Worm (Caenorhabditis elegans) whole organism, L1 larva: ENCODE results near the gene M04B2.7.

Experiments used
- C04F5.9 ChIP-seq: sonication (generic microtip); optimal IDR thresholded peaks from 2 replicates; lab custom pipeline; 2016; ENCODE audit warnings: missing genetic modification characterization, missing compliant biosample characterization
- C16A3.4 ChIP-seq: fragments of 150-350 bp; optimal IDR thresholded peaks from 2 replicates; lab custom pipeline; 2014; ENCODE audit warnings: missing biosample characterization, missing genetic modification characterization
- aha-1 ChIP-seq: fragments of 150-350 bp; optimal IDR thresholded peaks from 2 replicates; lab custom pipeline; 2014; ENCODE audit warnings: missing biosample characterization, missing genetic modification characterization
- aly-2 ChIP-seq: fragments of 150-350 bp; optimal IDR thresholded peaks from 2 replicates; lab custom pipeline; 2014; ENCODE audit warnings: missing biosample characterization, missing genetic modification characterization
- blmp-1 ChIP-seq: fragments of 150-350 bp; optimal IDR thresholded peaks from 2 replicates; lab custom pipeline; 2014; ENCODE audit warnings: missing biosample characterization, missing genetic modification characterization
- ceh-88 ChIP-seq: fragments of 200-800 bp; sonication (Bioruptor generic); IDR thresholded peaks from 2 replicates; pipeline ENCODE4 v1.3.6; 2022; ENCODE audit warnings: missing genetic modification characterization, missing compliant biosample characterization
- ces-1 ChIP-seq: fragments of 150-350 bp; optimal IDR thresholded peaks from 2 replicates; lab custom pipeline; 2014; ENCODE audit warnings: missing biosample characterization, missing genetic modification reagents, missing genetic modification characterization
- dpl-1 ChIP-seq, 3 experiments: fragments of 150-350 bp in 2 of 3; sonication (generic microtip) in 1 of 3; optimal IDR thresholded peaks; 2 replicates each; lab custom pipeline; 2014 to 2017; ENCODE audit warnings: missing biosample characterization in 3 of 3, missing genetic modification characterization in 3 of 3, missing genetic modification reagents in 3 of 3
- efl-1 ChIP-seq, 4 experiments: fragments of 150-350 bp; optimal IDR thresholded peaks in 3 of 4; peaks in 1 of 4; 1 replicate in 1 of 4; 2 replicates in 3 of 4; lab custom pipeline; 2014; ENCODE audit warnings: missing biosample characterization in 2 of 4, missing genetic modification characterization in 2 of 4, missing genetic modification reagents in 2 of 4
- egl-13 ChIP-seq: sonication (generic microtip); optimal IDR thresholded peaks from 2 replicates; lab custom pipeline; 2016; ENCODE audit warnings: missing genotype, missing genetic modification reagents, missing genetic modification characterization, missing compliant biosample characterization
- elt-3 ChIP-seq, 6 experiments: fragments of 150-350 bp in 1 of 6; sonication (generic microtip); optimal IDR thresholded peaks; 2 replicates each; lab custom pipeline; 2017 to 2018; ENCODE audit warnings: missing biosample characterization in 6 of 6, missing genetic modification characterization in 6 of 6, inconsistent platforms in 1 of 6
- fkh-4 ChIP-seq: sonication (generic microtip); optimal IDR thresholded peaks from 2 replicates; lab custom pipeline; 2016; ENCODE audit warnings: missing compliant biosample characterization, missing genetic modification characterization, borderline replicate concordance
- fkh-8 ChIP-seq: sonication (generic microtip); optimal IDR thresholded peaks from 2 replicates; lab custom pipeline; 2016; ENCODE audit warnings: mild to moderate bottlenecking, missing genetic modification characterization, missing compliant biosample characterization
- fos-1 ChIP-seq: fragments of 150-350 bp; optimal IDR thresholded peaks from 2 replicates; lab custom pipeline; 2014; ENCODE audit warnings: missing biosample characterization, missing genetic modification characterization
- grh-1 ChIP-seq: fragments of 200-800 bp; sonication (Bioruptor generic); IDR thresholded peaks from 2 replicates; pipeline ENCODE4 v1.3.6; 2022; ENCODE audit warnings: missing genetic modification reagents, missing genetic modification characterization, missing compliant biosample characterization
- hlh-17 ChIP-seq: fragments of 200-800 bp; sonication (Bioruptor generic); optimal IDR thresholded peaks from 2 replicates; lab custom pipeline; 2018; ENCODE audit warnings: missing genetic modification characterization, mild to moderate bottlenecking, missing compliant biosample characterization, moderate library complexity, borderline replicate concordance
- hpl-2 ChIP-seq: fragments of 150-350 bp; optimal IDR thresholded peaks from 2 replicates; lab custom pipeline; 2014; ENCODE audit warnings: missing biosample characterization, missing genetic modification reagents, missing genetic modification characterization
- isw-1 ChIP-seq: fragments of 200-800 bp; sonication (Bioruptor generic); IDR thresholded peaks from 2 replicates; pipeline ENCODE4 v1.3.6; 2022; ENCODE audit warnings: missing genetic modification characterization, missing compliant biosample characterization
- lin-15B ChIP-seq: fragments of 150-350 bp; sonication (generic microtip); optimal IDR thresholded peaks from 3 replicates; lab custom pipeline; 2014; ENCODE audit warnings: missing biosample characterization, missing genetic modification characterization
- lin-35 ChIP-seq, 2 experiments: fragments of 150-350 bp; optimal IDR thresholded peaks; 2 replicates each; lab custom pipeline; 2014; ENCODE audit warnings: missing biosample characterization in 2 of 2, missing genetic modification characterization in 2 of 2, missing genetic modification reagents in 2 of 2
- lir-3 ChIP-seq: sonication (generic microtip); optimal IDR thresholded peaks from 2 replicates; lab custom pipeline; 2016; ENCODE audit warnings: mild to moderate bottlenecking, missing genetic modification characterization, moderate library complexity, missing compliant biosample characterization; ENCODE audit not compliant: poor library complexity
- lsy-2 ChIP-seq, 2 experiments: fragments of 150-350 bp; optimal IDR thresholded peaks; 2 replicates each; lab custom pipeline; 2014; ENCODE audit warnings: missing biosample characterization in 2 of 2, missing genetic modification characterization in 2 of 2
- mab-9 ChIP-seq: fragments of 200-800 bp; sonication (Bioruptor generic); IDR thresholded peaks from 2 replicates; pipeline ENCODE4 v1.3.6; 2022; ENCODE audit warnings: missing genetic modification reagents, missing genetic modification characterization, missing compliant biosample characterization
- nhr-19 ChIP-seq: fragments of 200-800 bp; sonication (Bioruptor generic); conservative IDR thresholded peaks from 2 replicates; pipeline ENCODE4 v1.3.6; 2022; ENCODE audit warnings: missing genetic modification characterization, missing compliant biosample characterization
- nhr-20 ChIP-seq: sonication (generic microtip); optimal IDR thresholded peaks from 2 replicates; lab custom pipeline; 2016; ENCODE audit warnings: mild to moderate bottlenecking, missing genetic modification characterization, missing compliant biosample characterization
- nhr-28 ChIP-seq: fragments of 150-350 bp; optimal IDR thresholded peaks from 2 replicates; lab custom pipeline; 2014; ENCODE audit warnings: missing biosample characterization, missing genetic modification characterization
- nhr-71 ChIP-seq: sonication (generic microtip); optimal IDR thresholded peaks from 2 replicates; lab custom pipeline; 2016; ENCODE audit warnings: mild to moderate bottlenecking, missing genetic modification characterization, moderate library complexity, missing compliant biosample characterization
- nhr-84 ChIP-seq: sonication (generic microtip); optimal IDR thresholded peaks from 2 replicates; lab custom pipeline; 2017; ENCODE audit warnings: missing biosample characterization, missing genetic modification characterization
- nhr-85 ChIP-seq: sonication (generic microtip); peaks from one replicate; lab custom pipeline; 2016; ENCODE audit warnings: missing genetic modification characterization, inconsistent platforms, missing compliant biosample characterization
- nhr-90 ChIP-seq: sonication (generic microtip); optimal IDR thresholded peaks from 2 replicates; lab custom pipeline; 2016; ENCODE audit warnings: mild to moderate bottlenecking, missing genetic modification characterization, missing compliant biosample characterization; ENCODE audit not compliant: poor library complexity
- pax-3 ChIP-seq: fragments of 200-800 bp; sonication (Bioruptor generic); optimal IDR thresholded peaks from 2 replicates; lab custom pipeline; 2018; ENCODE audit warnings: mild to moderate bottlenecking, missing genetic modification characterization, moderate library complexity, missing compliant biosample characterization
- pqm-1 ChIP-seq: sonication (generic microtip); optimal IDR thresholded peaks from 3 replicates; lab custom pipeline; 2017; ENCODE audit warnings: missing biosample characterization, missing genetic modification characterization
- rnt-1 ChIP-seq: sonication (generic microtip); optimal IDR thresholded peaks from 2 replicates; lab custom pipeline; 2016; ENCODE audit warnings: mild to moderate bottlenecking, missing genetic modification characterization, moderate library complexity, missing compliant biosample characterization
- swsn-7 ChIP-seq: sonication (generic microtip); optimal IDR thresholded peaks from 2 replicates; lab custom pipeline; 2016; ENCODE audit warnings: missing genetic modification characterization, missing compliant biosample characterization
- tbx-2 ChIP-seq: sonication (generic microtip); optimal IDR thresholded peaks from 2 replicates; lab custom pipeline; 2016; ENCODE audit warnings: missing genetic modification characterization, missing compliant biosample characterization
- tlp-1 ChIP-seq: fragments of 150-350 bp; optimal IDR thresholded peaks from 2 replicates; lab custom pipeline; 2014; ENCODE audit warnings: missing biosample characterization, missing genetic modification characterization
- unc-130 ChIP-seq: fragments of 150-350 bp; optimal IDR thresholded peaks from 2 replicates; lab custom pipeline; 2017; ENCODE audit warnings: missing biosample characterization, missing genetic modification characterization, inconsistent platforms
- unc-30 ChIP-seq: sonication (generic microtip); optimal IDR thresholded peaks from 2 replicates; lab custom pipeline; 2017; ENCODE audit warnings: missing biosample characterization, missing genetic modification characterization
- vab-15 ChIP-seq: sonication (generic microtip); optimal IDR thresholded peaks from 2 replicates; lab custom pipeline; 2017; ENCODE audit warnings: missing genotype, mild to moderate bottlenecking, missing genetic modification characterization, missing compliant biosample characterization
- xbp-1 ChIP-seq: sonication (generic microtip); optimal IDR thresholded peaks from 2 replicates; lab custom pipeline; 2016; ENCODE audit warnings: missing genetic modification characterization, missing compliant biosample characterization
- zag-1 ChIP-seq: fragments of 150-350 bp; optimal IDR thresholded peaks from 2 replicates; lab custom pipeline; 2014; ENCODE audit warnings: missing biosample characterization, missing genetic modification characterization
- zip-4 ChIP-seq: fragments of 200-800 bp; sonication (Bioruptor generic); optimal IDR thresholded peaks from 2 replicates; lab custom pipeline; 2018; ENCODE audit warnings: mild to moderate bottlenecking, missing genetic modification characterization, moderate library complexity, missing compliant biosample characterization

M04B2.7 gene

DNA sequence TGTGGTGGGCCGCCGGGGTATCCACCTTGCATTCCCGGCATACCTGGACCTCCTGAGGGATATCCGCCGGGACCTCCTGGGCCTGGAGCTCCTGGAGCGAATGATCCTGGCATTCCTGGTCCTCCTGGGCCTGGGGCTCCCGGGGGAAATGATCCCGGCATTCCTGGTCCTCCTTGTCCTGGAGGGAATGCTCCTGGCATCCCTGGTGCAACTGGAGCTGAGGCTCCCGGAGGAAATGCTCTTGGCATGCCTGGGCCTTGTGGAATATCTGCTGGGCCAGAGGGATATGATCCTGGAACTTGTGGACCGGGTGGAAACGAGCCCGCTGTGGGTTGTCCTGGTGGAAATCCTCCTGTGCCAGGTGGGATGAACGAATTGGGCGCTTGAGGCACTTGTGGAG lies 16.5 kb upstream of the M04B2.7 start (continued):
- TF ChIP-seq unc-30 (tag; lab: Kevin White, UChicago) (no peak), ceh-88 (GFP tag; lab: Robert Waterston, UW) (no peak), zag-1 (tag; lab: Kevin White, UChicago) (no peak), tbx-2 (tag; lab: Kevin White, UChicago) (no peak)

DNA sequence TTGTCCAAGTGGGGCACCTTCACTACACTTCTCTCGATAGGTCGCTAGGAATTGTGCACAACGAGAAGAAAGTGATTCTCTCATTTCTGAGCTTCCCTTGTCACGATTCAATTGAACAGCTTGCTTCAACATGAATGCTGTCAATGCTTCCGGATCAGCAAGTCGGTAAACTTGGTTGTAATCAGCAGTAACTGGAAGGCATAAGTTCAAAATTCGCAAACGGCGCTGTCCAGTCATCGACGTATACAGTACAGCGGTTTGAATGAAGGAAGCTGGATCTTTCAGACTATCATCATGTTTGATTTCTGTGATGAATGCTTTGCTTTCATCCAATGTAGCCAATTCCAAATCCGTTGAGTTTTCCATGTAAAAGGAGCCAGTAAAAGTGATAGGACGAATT lies 14.5 kb upstream of the M04B2.7 start:
- TF ChIP-seq ces-1 (GFP tag; lab: Kevin White, UChicago) (no peak), isw-1 (no peak), fkh-4 (tag; lab: Kevin White, UChicago) (no peak), C04F5.9 (tag; lab: Kevin White, UChicago) (no peak), lsy-2 (tag; optimal IDR thresholded peaks at IDR 0.05; lab: Kevin White, UChicago) (no peak), rnt-1 (tag; lab: Kevin White, UChicago) (no peak), xbp-1 (tag; lab: Kevin White, UChicago) (no peak), aha-1 (tag; lab: Kevin White, UChicago) (no peak)

DNA sequence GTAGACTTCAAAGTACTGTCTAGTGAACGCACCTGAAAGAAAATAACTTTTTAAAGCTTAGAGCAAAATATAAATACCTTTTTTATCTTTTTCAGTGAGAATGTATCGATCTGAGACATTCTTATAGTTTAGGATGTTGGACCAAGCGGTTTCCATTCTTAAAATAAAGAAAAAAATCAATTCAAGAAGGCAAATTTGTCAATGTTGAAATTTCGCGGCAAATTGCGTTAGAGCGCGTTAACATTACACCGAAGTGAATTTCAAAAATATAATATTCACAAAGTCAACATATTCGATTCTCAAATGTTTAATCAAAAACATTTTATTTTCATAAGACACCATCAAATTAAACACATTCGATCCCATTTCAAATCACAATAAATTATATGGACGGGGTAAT lies 13.1 kb upstream of the M04B2.7 start, which contains the start of gene F12F6.7:
Gene F12F6.7 (minus strand): TSS at position 157 of the 400 bp plus-strand sequence.
- TF ChIP-seq unc-30 (tag; lab: Kevin White, UChicago) (no peak), fkh-8 (tag; lab: Kevin White, UChicago) (no peak), lin-35 (GFP tag; optimal IDR thresholded peaks at IDR 0.05; lab: Kevin White, UChicago) (peak in 1 of 2 experiments; percentile 63), grh-1 (no peak), mab-9 (no peak), C04F5.9 (tag; lab: Kevin White, UChicago) (no peak), fkh-4 (tag; lab: Kevin White, UChicago) (no peak), nhr-20 (tag; lab: Kevin White, UChicago) (no peak), nhr-85 (tag; lab: Kevin White, UChicago) (peak; percentile 20), hlh-17 (GFP tag; lab: Kevin White, UChicago) (no peak), pqm-1 (tag; lab: Kevin White, UChicago) (no peak), nhr-71 (no peak), dpl-1 (GFP tag; optimal IDR thresholded peaks at IDR 0.05; lab: Kevin White, UChicago) (peak in 2 of 3 experiments; percentile 53 to 74), aly-2 (tag; lab: Kevin White, UChicago) (peak; percentile 83), efl-1 (optimal IDR thresholded peaks at IDR 0.05; lab: Kevin White, UChicago) (peak; percentile 40 to 67), efl-1 (GFP tag; optimal IDR thresholded peaks at IDR 0.05 in 1 of 2; lab: Kevin White, UChicago) (peak; percentile 55 to 91), nhr-90 (tag; lab: Kevin White, UChicago) (no peak), nhr-19 (GFP tag; lab: Robert Waterston, UW) (no peak), rnt-1 (tag; lab: Kevin White, UChicago) (no peak), nhr-84 (no peak), egl-13 (tag; lab: Kevin White, UChicago) (no peak), fos-1 (tag; lab: Kevin White, UChicago) (no peak), C16A3.4 (tag; lab: Kevin White, UChicago) (no peak), swsn-7 (tag; lab: Kevin White, UChicago) (no peak)

DNA sequence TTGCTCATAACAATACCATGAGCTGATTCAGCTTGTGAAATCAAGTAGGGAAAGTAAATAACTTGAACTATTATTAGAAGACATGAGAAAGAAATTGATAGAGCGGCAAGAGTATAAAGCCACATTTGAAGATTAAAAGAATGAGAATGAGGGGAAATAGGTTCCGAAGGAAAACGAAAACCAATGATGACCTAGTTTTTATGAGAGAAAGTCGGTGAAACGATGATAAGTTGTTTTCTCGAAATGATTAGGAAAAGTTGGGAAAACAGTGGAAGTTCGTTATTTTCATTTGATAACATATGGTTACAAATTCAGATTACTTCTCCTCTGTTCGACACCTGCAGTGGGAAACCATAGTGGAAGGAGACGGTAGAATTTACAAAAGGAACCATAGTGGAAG lies 3.2 kb upstream of the M04B2.7 start, which contains the start of gene col-128:
Gene col-128 (minus strand): TSS at position 148 of the 400 bp plus-strand sequence.
- TF ChIP-seq blmp-1 (tag; lab: Kevin White, UChicago) (peak; percentile 95), nhr-28 (no peak), tlp-1 (tag; lab: Kevin White, UChicago) (no peak)

DNA sequence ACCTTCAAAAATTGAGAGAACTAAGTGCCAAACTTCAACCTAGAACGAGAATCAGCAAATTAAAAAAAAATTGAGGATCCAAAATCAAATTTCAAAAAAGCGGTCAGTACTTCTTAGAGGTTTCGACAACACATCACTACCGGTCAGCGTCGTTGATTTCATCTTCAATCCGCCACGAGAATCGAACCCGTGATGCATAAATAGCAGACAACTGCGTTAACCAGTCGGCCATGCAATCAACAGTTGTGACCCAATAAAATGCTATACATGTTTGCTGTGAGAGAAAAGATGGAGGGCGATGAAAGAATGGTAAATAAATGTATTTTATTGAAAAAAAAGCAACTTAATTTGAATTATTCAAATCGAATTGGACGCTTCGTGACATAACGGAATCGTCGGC lies 1.1 kb upstream of the M04B2.7 start:
- TF ChIP-seq C04F5.9 (tag; lab: Kevin White, UChicago) = peak; percentile 89
- peak; percentile 40 for TF ChIP-seq zip-4 (GFP tag; lab: Kevin White, UChicago)
- peak; percentile 36 to 69 (median 67) for TF ChIP-seq dpl-1 (GFP tag; optimal IDR thresholded peaks at IDR 0.05; lab: Kevin White, UChicago)
- TF ChIP-seq aly-2 (tag; lab: Kevin White, UChicago) = peak; percentile 88
- TF ChIP-seq elt-3 (tag; optimal IDR thresholded peaks at IDR 0.05; lab: Kevin White, UChicago) = peak in 5 of 6 experiments; percentile 17 to 84 (median 58)
- peak; percentile 29; the same call in 1 of the 2 replicates for TF ChIP-seq ceh-88 (GFP tag; lab: Robert Waterston, UW)
- peak; percentile 12 for TF ChIP-seq vab-15 (tag; lab: Kevin White, UChicago)
- peak; percentile 20 for TF ChIP-seq lin-15B (tag; lab: Kevin White, UChicago)
- no peak for TF ChIP-seq zag-1 (tag; lab: Kevin White, UChicago)
- TF ChIP-seq C16A3.4 (tag; lab: Kevin White, UChicago) = peak; percentile 86
- TF ChIP-seq hpl-2 (GFP tag; lab: Kevin White, UChicago) = peak; percentile 14
- peak; percentile 73 for TF ChIP-seq fos-1 (tag; lab: Kevin White, UChicago)
- TF ChIP-seq xbp-1 (tag; lab: Kevin White, UChicago) = peak; percentile 76
- peak; percentile 72 for TF ChIP-seq lir-3 (tag; lab: Kevin White, UChicago)
- peak; percentile 20 for TF ChIP-seq pax-3 (tag; lab: Kevin White, UChicago)
- peak; percentile 75 for TF ChIP-seq nhr-85 (tag; lab: Kevin White, UChicago)
- TF ChIP-seq grh-1 = no peak
- TF ChIP-seq mab-9 = no peak
- TF ChIP-seq nhr-19 (GFP tag; lab: Robert Waterston, UW) = peak; percentile 73
- TF ChIP-seq unc-130 = peak; percentile 86
